Fruit fly (Drosophila melanogaster) ovary, adult (tissue): Measurements from ENCODE around the gene CG33688.

Experiments used
- CG17801 ChIP-seq: fragments of 200-800 bp; optimal IDR thresholded peaks from 2 replicates; lab custom pipeline; 2019; ENCODE audit warnings: missing biosample characterization, mild to moderate bottlenecking, missing genetic modification characterization, moderate library complexity; ENCODE audit not compliant: partially characterized antibody

CG33688 gene

DNA sequence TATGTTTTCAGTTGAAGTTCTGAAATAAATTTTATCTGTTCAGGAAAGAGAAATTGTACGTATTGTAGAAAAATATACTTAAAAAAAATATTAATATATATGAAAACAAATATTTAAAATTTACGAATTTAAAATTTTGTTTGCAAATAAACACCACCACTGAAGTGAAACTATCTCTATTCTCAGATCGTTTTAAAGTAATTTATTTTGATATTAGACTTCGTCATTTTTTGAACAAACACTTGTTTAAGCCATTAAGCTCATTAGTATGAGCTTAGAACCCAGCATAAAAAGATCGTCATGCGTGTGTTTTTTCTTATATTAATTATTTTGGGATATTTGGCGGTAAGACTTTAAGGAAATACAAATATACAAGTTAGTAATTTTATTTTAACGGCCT lies at the start of gene CG33688:
Gene CG33688, plus strand, starts transcription at position 301 of the 400 bp plus-strand sequence.
- TF ChIP-seq CG17801, result no peak

DNA sequence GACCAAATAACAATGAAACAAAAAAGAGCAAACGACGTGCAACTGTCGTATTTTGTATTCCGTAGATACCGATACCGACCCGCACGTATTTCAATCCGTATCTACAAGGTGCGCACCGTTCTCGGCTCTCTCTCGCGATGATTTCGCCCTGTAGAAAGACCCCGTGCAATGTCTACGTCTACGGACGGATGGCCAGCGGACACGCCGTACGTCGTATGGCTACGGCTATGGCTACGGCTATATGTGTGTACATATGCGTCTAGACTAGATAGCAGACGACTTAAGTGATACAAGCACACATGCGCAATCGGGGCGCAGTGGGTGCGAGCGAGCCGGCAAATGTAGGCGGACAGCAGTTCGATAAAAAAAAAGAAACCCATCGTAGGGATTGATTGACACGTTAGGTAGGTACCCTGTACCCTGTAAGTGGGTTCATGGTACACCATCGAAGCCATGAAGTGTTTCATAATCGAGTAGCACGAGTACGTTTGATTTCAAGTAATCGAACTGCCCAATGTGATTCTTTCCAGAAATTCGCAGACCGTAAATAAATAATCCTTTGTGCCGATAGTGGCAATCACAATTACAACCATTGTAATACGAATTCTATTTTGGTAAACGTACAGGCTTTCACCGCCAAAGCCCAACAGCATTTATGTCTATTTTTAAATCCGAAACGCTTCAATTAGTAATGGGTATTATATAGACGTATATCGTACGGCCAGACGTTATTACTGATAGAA lies 49.4 kb upstream of the CG33688 start:
- TF ChIP-seq CG17801, result no peak

DNA sequence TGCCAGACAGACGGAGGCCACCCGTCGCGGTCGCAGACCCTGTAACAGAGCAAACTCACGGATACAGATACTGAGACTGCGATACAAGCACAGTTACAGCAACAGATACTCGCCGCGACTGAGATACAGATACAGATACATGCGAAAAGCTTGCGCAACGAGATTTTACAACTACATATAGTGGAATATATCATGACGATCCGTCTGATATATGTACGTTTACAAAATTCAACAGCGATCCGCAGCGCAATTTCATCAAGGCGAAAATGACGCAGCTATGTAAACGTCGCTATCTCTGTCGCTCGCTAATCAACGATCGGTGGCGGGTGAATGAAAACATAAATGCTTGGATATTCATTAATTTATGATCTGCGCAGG lies 48.9 kb upstream of the CG33688 start:
- TF ChIP-seq CG17801, result no peak

DNA sequence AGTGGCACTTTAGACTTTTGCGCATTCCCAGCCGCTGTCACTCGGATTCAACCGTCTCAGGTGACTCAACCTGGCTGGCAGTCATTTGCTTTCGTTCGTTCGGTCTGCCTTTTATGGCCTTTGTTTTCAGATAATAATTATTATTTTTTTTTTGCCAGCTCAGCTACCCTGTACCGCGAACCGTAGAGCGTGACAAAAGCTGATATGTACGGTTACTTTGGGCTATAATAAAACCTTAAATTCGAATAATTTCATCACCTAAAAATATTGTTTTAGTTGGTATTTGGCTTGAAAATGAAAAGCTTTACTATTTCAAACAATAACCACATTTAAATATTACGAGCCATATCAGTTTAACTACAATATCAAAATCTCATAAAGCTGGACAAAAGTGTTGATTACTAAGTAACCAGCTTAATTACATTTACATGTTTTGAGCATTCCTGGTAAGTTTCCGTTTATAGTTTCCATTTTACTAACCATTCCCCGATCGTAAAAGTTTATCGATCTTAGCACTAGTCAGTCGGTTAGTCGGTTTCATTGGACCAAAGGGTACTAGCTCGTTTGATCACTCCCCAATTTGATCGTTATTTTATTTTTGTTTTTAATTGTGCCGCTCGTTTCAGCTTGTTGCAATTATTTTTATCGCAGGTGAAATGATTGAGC lies 48.0 kb upstream of the CG33688 start:
- TF ChIP-seq CG17801, result no peak

DNA sequence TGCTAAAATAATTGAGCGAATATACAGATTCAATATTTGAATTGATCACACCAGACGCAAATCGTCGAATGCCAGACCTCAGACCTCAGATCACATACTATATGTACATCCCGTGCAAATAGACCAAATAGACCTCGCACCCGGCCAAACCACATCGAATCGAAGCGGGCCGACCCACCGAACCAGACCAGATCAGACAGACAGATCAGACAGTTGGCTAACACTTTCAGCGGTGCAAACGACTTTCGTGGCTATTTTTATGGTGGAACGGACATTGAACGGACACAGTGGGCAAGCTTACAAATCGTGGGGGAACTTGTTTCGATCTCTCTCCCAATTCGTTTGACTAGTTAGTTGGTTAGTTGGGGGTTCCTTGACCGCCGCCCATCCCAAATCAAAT lies 47.3 kb upstream of the CG33688 start:
- TF ChIP-seq CG17801, result no peak

DNA sequence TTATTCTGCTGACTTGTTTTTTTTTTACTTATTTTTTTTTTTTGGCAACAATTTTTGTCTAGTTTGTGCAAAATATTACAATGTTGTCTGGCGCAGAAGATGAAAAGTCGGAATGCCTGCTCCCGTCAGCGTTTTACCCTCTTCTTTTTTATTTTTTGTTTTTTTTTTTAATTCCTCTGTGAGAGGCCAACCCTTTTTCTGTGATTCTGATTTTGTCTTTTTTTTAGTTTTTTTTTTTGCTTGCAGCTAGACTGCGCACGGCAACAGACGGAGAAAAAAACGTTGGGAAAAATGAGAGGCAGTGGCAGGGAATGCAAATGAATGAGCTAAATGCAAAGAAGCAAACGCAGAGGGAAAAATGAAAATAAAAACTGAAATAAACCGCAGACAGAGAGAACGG lies 45.9 kb upstream of the CG33688 start:
- TF ChIP-seq CG17801, result no peak

DNA sequence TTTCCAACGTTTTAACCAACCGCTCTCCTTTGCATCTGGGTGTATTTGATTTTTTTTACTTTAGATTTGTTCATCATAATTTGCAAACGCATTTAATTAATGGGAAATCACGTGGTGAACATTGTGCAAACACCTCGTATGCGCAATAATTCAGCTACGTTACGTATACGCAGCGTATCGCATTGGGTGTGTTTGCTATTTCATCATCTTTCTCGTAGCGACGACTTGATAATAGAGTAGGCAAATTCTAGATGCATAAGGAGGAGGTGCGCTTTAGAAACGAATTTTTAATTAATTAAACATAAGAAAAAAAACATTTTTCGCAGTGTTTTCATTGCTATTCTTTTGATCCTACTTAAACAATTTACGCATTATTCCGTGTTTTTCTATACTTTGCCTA lies 45.4 kb upstream of the CG33688 start:
- no peak for TF ChIP-seq CG17801

DNA sequence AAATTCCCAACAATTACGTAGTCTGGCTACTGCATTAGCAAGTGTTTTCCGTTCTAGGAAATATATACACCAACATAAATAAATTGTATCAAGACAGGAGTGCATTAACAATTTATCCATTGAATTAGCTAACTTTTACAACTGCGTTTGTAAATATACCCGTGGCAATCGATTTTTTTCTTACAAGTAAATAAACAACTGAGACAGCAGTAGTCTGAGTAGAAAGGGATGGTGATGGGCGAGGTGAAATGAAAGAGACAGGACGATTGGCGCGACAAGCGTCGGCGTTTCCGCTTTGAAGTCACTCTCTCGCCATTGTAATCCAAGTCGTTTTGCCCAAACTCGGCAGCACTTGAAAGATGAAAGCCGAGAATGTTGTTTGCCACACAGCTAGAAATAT lies 43.5 kb upstream of the CG33688 start:
- no peak for TF ChIP-seq CG17801

DNA sequence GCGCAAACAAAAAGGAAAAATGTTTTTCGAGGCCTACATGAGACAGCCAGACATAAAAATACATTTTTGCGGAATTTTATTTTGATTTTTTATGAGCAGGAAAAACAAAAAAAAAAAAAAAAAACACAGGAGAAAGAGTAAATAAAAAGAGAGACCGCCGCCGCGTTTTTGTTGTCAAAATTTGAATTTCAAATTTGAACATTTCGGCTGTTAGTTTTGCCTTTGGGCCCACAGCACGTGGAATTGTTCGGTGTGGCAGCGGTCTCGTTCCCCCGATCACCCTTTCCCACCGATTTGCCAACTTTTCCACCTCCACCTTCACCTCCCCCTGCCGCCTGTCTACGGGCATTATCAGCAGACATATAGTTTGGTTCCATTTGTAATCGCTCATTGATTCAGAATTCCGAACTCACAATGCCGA lies 42.2 kb upstream of the CG33688 start:
- no peak for TF ChIP-seq CG17801

DNA sequence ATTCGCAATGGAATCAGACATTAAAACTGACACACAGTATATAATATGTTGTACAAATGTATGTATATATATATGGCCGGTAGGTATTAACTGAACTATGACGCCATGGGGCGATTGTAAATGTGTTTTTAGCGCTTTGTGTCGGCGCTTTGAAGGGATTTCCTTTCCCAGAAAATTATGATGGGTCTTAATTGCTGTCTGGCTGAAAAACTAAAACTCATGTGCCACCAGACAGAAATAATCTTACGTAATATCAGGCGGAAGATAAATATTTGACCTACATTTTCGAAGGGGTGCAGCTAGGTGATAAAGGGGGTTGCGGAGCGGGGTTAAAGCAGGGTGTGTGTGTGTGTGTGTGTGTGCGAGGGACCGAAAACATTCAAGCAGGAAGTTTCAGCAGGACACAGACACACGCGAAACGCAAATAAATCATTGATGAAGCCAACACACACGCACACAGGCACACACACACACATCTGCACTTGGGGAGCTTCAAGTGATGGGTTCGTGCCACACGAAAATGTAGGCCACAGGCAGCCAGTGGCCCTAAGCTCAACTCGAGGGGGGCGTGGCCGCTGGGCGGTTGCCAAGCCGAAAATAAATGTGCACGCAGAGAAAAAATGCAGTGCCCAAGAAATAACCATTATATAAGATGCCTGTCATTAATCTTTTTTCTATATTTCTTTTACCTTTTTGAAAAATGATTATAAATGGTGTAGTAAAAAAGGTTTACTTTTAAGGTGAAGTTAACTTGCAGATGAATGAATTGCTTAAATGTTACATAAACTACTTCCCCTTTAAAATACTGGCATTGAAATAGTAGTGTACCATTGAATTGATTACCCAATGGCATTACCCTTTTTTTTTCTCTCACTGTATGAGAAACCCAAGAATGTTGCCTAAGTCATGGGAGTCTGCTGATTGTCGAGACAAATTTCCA lies 41.5 kb upstream of the CG33688 start:
- no peak for TF ChIP-seq CG17801

DNA sequence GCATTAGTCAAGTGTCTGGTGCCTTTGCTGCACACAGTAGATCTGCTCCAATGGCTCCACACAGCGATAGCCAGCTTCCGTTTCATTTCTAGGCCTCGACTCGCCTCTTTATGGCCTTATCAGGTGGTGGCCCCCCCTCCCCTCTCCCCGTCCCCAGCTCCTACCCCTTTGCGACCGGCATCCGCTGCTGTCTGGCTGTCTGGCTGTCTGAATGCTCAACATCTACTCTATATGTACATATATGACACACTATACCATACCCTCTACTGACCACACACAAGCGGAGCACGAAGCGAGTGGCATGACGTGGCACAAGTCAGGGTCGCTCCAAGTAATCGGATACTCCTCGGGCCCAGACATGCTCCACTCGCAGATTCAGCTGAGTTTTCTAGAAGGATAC lies 40.7 kb upstream of the CG33688 start:
- no peak for TF ChIP-seq CG17801

DNA sequence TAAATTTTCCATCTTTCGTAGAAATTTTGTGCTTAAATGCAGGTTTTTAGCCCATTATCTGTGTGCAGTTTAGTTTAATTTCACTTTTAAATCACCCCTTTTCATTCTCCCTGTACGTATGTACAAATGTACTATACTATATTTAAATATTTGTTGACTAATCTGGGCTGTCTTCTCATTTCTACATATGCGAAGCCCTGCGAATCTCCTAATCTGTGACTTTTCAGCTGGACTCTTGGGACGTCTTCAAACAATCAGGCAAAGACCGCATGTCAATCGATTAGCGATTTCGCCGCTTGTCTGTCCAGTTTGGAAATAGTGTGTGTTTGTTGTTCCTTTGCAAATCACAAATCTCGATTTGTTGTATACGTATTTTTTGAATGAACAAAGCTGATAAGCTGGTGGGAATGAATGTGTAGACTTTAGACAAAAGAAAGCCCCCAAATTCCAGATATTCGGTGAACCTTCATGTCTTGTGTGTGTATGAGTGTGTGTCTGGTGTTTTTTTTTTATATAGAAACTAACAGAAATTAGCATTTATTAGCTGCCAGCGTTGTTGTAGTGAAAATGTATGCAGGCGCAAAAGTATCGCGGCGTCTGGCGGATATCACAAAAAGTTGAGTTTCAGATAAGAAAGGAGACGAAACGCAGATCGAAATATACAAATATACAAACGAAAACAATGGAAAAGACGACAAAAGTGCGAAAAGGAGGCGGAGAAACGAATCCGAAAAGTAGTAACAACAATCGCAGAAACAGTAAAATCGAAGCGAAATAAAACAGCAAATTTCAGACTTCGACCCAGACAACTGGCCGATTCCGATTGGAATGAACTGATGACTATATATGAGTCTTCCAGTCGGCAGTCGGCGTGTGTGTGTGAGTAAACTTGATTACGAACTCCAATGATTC lies 39.6 kb upstream of the CG33688 start:
- TF ChIP-seq CG17801, result no peak

DNA sequence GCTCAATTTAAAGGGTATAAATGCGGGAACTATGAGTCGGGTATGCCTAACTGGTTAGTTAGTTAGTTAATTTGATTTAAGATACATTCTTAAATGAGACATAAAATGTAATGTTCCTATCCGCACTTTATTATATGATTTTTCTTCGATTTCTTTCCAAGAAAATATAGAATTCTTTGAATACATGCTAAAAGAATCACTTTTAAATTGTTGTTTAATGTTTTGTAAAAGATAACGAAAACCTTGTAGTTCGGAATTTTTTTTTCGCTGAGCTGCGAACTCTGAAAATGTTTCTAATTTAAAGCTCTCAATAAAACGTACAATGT lies 39.0 kb upstream of the CG33688 start:
- no peak for TF ChIP-seq CG17801

DNA sequence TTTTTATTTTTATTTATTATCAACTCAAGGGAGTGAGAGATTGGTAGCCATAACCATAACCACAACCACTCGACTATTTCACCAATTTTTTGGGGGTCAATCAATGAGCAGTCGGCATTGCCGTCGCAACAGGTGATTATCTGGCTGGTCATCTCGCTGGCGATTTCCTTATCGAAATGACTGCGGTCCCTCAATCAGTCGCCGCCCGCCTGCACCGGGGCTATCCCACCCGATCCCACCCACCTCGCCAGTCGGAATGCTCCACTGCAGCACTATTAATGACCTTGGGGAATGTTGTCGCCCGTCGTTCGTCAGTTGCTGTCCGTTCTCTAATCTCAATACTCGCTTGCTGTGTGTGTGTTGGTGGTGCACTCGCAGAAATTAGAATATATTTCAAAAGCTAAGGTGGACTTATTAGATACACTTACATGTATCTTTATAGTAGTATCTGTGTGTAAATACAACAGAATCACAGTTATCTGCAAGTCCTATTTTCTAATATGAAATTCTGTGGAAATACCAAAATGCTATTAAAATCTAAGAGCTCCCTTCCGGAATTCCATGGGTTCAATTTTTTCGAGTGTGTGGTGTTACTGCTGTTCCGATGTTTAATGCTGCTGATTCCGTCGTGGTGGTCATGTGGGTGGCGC lies 38.5 kb upstream of the CG33688 start:
- no peak for TF ChIP-seq CG17801

DNA sequence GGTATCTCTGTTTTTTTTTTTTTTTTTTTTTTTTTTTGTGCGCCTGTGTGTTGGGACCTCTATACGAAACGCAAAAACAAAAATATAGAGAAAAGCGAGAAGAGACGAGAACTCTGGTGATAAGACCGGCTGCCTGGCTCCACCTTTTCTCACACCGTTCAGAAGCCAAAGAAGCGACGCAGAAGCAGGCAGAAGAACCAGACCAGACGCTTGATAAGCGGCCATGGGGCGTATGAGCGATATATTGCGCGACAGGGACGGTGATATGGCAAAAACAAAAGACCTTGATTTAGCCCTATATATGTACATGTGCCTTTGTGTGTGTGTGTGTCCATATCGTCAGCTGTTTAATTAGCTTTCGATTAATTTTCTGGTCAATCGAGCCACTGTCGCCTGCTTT lies 37.9 kb upstream of the CG33688 start:
- TF ChIP-seq CG17801, result no peak
